Fruit fly (Drosophila melanogaster) Kc167 (cell line): ENCODE data around the gene Cals.

Source experiments
- Myc ChIP-seq: fragments of >200 bp; optimal IDR thresholded peaks from 2 replicates; lab custom pipeline; 2017; ENCODE audit warnings: missing external identifiers
- Sin3A ChIP-seq: fragments of >200 bp; optimal IDR thresholded peaks from 2 replicates; lab custom pipeline; 2018; ENCODE audit warnings: missing external identifiers
- h ChIP-seq: fragments of >200 bp; optimal IDR thresholded peaks from 3 replicates; lab custom pipeline; 2018; ENCODE audit warnings: missing external identifiers
- insv ChIP-seq: fragments of >200 bp; optimal IDR thresholded peaks from 3 replicates; lab custom pipeline; 2018; ENCODE audit warnings: missing external identifiers
- psq ChIP-seq: fragments of >200 bp; optimal IDR thresholded peaks from 2 replicates; lab custom pipeline; 2017; ENCODE audit warnings: missing external identifiers
- ttk ChIP-seq: sonication (Bioruptor generic); optimal IDR thresholded peaks from 2 replicates; lab custom pipeline; 2017; ENCODE audit warnings: missing external identifiers

Cals gene

dm6 chr4:1122658-1123606 is at the start of gene Cals:
Gene Cals (minus strand): TSS chr4:1123357.
- TF ChIP-seq h (lab: Kevin White, UChicago) (no peak), insv (lab: Kevin White, UChicago) (no peak), psq (lab: Kevin White, UChicago) (no peak), Myc (lab: Kevin White, UChicago) (no peak), Sin3A (lab: Kevin White, UChicago) (no peak), ttk (lab: Kevin White, UChicago) (no peak)

dm6 chr4:1162058-1162457 is 38.9 kb upstream of the Cals start, which contains the start of gene CG32017:
Gene CG32017 (minus strand): TSS chr4:1162158.
- TF ChIP-seq psq (lab: Kevin White, UChicago) (no peak), Sin3A (lab: Kevin White, UChicago) (no peak), h (lab: Kevin White, UChicago) (no peak), insv (lab: Kevin White, UChicago) (no peak), ttk (lab: Kevin White, UChicago) (no peak), Myc (lab: Kevin White, UChicago) (no peak)

dm6 chr4:1156278-1156677 is 33.1 kb upstream of the Cals start:
- TF ChIP-seq Sin3A (lab: Kevin White, UChicago) (no peak), h (lab: Kevin White, UChicago) (no peak), Myc (lab: Kevin White, UChicago) (no peak), ttk (lab: Kevin White, UChicago) (no peak), insv (lab: Kevin White, UChicago) (no peak), psq (lab: Kevin White, UChicago) (no peak)

dm6 chr4:1147966-1148541 is 24.9 kb upstream of the Cals start:
- no peak for TF ChIP-seq Myc (lab: Kevin White, UChicago)
- TF ChIP-seq psq (lab: Kevin White, UChicago) = no peak
- no peak for TF ChIP-seq ttk (lab: Kevin White, UChicago)
- no peak for TF ChIP-seq Sin3A (lab: Kevin White, UChicago)
- no peak for TF ChIP-seq h (lab: Kevin White, UChicago)
- no peak for TF ChIP-seq insv (lab: Kevin White, UChicago)

dm6 chr4:1147166-1147565 is 24.0 kb upstream of the Cals start, which contains the start of gene Kif3C:
Gene Kif3C (plus strand): TSS chr4:1147466.
- TF ChIP-seq Sin3A (lab: Kevin White, UChicago) (no peak), psq (lab: Kevin White, UChicago) (no peak), insv (lab: Kevin White, UChicago) (no peak)

dm6 chr4:1146456-1146855 is 23.3 kb upstream of the Cals start:
- TF ChIP-seq h (lab: Kevin White, UChicago) (no peak), ttk (lab: Kevin White, UChicago) (no peak), insv (lab: Kevin White, UChicago) (no peak), Sin3A (lab: Kevin White, UChicago) (no peak), Myc (lab: Kevin White, UChicago) (no peak), psq (lab: Kevin White, UChicago) (no peak)

- TF ChIP-seq Sin3A (lab: Kevin White, UChicago) = no peak
- no peak for TF ChIP-seq ttk (lab: Kevin White, UChicago)
- no peak for TF ChIP-seq psq (lab: Kevin White, UChicago)
- TF ChIP-seq insv (lab: Kevin White, UChicago) = no peak
- TF ChIP-seq h (lab: Kevin White, UChicago) = no peak
- no peak for TF ChIP-seq Myc (lab: Kevin White, UChicago)
Measured at dm6 chr4:1144715-1145114, 21.6 kb upstream of the Cals start.

dm6 chr4:1127000-1127399 is 3.8 kb upstream of the Cals start:
- TF ChIP-seq insv (lab: Kevin White, UChicago) (no peak), Sin3A (lab: Kevin White, UChicago) (no peak), h (lab: Kevin White, UChicago) (no peak), psq (lab: Kevin White, UChicago) (no peak), ttk (lab: Kevin White, UChicago) (no peak), Myc (lab: Kevin White, UChicago) (no peak)

- no peak for TF ChIP-seq psq (lab: Kevin White, UChicago)
- TF ChIP-seq insv (lab: Kevin White, UChicago) = no peak
- no peak for TF ChIP-seq Sin3A (lab: Kevin White, UChicago)
- TF ChIP-seq ttk (lab: Kevin White, UChicago) = no peak
- TF ChIP-seq h (lab: Kevin White, UChicago) = no peak
- TF ChIP-seq Myc (lab: Kevin White, UChicago) = no peak
Measured at dm6 chr4:1126290-1126689, 3.1 kb upstream of the Cals start, which contains the start of gene CG11155. Gene CG11155 (plus strand): TSS chr4:1126602.

dm6 chr4:1124494-1124780 is 1.3 kb upstream of the Cals start:
- TF ChIP-seq insv (lab: Kevin White, UChicago) = no peak
- TF ChIP-seq psq (lab: Kevin White, UChicago) = no peak
- TF ChIP-seq Myc (lab: Kevin White, UChicago) = no peak
- no peak for TF ChIP-seq ttk (lab: Kevin White, UChicago)
- TF ChIP-seq h (lab: Kevin White, UChicago) = no peak
- TF ChIP-seq Sin3A (lab: Kevin White, UChicago) = no peak
